Fruit fly (Drosophila melanogaster): ENCODE results near the gene AOX4.

The AOX4 gene

DNA sequence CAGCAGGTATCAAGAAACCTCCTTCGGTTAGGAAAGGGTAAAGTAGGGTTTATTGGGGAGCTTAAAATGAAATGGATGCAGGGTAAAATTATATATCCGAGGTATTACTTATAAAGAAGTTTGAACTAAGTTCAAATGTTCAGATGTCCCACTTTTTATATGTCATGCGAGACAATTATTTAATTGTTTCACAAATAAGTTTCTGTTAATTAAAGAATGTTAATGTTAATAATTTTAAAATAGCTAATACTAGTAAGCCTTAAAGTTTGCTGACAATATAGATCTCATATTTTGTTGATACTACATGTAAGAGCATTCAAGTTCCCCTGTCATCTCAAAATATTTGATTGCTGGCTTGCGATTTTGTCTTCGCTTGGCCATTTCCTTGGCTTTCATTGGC lies 2.1 kb upstream of the AOX4 start:
- no peak for TF ChIP-seq CG17801 (GFP tag; optimal IDR thresholded peaks at IDR 0.05; ENCODE audit: partially characterized antibody)

DNA sequence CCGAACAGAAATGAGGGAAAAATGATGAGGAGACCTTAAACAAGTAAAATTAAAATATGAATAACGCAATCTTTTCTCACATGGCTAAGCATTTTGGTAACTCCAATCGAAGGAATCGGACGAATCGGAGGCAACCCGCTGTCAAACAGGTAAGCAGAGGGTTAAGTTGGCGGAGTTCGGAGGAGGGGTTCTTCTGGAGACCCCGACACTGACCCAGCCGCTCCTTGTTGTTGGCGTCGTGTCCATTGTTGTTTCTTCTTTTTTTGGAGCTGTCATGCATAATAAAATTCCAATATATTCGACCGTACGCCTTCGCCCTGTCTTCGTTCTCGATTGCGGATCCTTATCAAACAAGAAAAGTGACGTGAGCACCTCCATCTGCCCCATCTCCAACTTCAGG lies 933 bp upstream of the AOX4 start:
- no peak for TF ChIP-seq CG17801 (GFP tag; optimal IDR thresholded peaks at IDR 0.05; ENCODE audit: partially characterized antibody)

DNA sequence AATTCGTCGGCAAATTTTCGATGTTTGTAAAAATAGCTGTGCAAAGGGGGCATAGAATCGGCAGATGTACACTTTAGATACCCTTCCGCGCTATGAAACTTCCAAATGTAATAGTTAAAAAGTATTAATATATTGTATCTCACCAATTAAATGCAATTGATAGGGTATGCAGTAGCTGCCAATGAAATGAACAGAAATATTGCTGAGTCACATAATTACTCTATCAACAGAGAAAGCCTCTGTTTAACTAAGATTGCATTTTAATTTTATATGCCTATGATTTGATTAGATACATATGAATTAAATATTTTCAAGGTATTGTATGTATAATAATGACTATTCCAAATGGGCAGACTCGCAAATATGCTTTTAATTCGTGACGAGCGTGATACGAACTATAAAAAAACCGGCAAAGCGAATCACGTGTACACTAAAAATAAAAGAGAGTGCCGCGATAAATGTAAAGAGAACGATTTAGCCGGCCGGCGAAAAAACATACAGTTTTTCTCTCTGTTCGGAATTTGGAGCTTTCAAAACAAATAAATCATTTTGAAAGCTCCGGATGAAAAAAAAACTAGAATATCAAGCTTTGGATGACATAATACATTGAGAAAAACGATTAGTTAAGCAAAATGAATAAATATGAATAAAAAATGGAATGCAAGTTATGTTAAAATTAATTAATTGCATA lies 4.7 kb downstream of the AOX4 start, which contains the start of gene AOX3:
Gene AOX3 (minus strand): TSS at position 362 of the 691 bp plus-strand sequence.
- TF ChIP-seq CG17801 (GFP tag; optimal IDR thresholded peaks at IDR 0.05; ENCODE audit: partially characterized antibody) = peak; percentile 70

DNA sequence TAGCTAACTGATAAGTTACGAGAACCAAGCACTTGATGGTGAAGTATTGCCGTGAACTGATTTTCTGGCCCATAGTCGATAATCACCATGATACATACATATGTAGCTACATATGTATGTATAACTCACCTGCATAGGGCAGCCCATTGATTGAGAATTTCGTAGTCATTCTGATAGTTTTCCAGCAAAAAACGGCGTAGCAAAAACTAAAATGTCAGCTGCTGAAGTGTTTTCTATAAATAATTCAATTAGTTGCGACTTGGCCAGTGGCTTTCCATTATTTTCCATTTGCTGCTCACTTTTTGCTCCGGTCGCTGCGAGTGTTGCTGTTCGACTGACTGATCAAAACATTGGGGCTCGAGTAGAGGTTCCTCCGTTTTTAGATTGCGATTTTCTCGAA lies 5.4 kb downstream of the AOX4 start:
- TF ChIP-seq CG17801 (GFP tag; optimal IDR thresholded peaks at IDR 0.05; ENCODE audit: partially characterized antibody) = no peak

DNA sequence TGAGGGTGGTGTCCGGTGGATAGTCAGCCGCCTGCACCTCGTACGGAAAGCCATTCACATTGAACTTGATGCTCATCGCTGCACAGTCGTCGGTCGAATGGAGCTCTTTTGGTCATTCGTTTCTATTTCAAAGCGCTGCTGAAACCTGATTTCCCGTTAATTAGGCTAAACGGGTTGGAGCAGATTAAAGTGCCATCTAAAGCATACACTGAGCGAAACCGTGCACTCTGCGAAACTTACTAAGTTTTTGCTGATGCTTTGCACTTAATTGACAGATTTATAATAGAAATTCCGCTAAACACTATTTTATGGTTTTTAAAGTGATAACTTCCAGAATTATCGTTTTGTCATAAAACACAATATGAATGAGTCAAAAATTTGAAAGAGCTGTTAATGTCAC lies 10.3 kb downstream of the AOX4 start, which contains the start of gene AOX2:
Gene AOX2 (minus strand): TSS at position 101 of the 400 bp plus-strand sequence.
- no peak for TF ChIP-seq CG17801 (GFP tag; optimal IDR thresholded peaks at IDR 0.05; ENCODE audit: partially characterized antibody)

DNA sequence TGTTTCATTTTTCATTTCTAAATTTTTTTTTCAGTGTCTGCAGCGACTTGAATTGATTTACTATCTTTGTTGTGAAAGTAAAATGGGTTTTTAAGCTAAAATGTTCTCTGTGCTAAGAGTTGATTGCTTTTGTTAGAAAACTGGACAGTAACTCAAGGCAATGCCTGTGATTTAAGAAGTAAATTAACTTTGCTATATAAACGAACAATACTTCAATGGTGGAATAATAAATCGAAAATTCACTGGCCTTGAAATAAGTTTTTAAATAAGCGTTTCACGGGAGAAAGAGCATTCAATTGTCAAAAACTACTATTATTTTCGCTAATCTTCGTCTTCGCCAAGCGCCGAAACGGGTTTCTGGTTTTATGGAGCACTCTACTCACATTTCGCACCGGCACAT lies 11.7 kb downstream of the AOX4 start:
- no peak for TF ChIP-seq CG17801 (GFP tag; optimal IDR thresholded peaks at IDR 0.05; ENCODE audit: partially characterized antibody)

DNA sequence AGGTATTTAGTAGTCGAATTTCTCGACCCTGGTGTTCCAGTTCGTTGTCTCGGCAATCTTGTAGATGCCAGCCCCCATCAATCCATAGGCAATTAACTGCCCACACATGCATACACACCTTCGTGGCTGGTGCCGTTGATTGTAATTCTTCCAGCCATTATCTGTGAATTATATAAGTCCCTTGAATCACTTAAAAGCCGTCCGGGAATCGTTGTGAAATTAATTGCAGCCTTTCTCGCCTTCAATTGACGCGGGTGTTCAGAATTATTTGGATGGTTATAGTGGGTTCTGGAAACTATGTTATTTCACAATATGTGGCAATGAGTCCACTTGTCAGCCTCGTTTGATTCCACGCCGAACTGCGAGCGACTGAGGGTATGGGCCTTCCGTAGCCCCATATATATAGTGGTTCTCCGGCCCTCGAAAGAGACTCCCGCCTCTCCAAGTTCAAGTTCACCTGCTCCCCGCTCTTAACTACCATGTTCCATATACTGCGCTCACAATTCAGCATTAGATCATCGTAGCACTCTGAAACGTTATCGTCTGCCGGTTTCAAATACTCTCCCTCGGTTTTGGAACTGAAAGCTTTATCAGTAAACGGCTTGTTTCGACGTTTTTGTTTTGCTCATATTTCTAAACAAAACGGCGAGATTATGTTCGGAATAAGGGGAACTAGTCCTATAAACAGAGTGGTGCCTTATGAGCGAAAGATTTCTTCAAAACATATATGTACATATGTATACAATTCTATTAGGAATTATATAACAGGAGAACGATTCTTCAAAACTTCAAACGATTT lies 15.5 kb downstream of the AOX4 start, which contains the start of gene AOX1:
Gene AOX1 (minus strand): TSS at position 375 of the 799 bp plus-strand sequence.
- no peak for TF ChIP-seq CG17801 (GFP tag; optimal IDR thresholded peaks at IDR 0.05; ENCODE audit: partially characterized antibody)

DNA sequence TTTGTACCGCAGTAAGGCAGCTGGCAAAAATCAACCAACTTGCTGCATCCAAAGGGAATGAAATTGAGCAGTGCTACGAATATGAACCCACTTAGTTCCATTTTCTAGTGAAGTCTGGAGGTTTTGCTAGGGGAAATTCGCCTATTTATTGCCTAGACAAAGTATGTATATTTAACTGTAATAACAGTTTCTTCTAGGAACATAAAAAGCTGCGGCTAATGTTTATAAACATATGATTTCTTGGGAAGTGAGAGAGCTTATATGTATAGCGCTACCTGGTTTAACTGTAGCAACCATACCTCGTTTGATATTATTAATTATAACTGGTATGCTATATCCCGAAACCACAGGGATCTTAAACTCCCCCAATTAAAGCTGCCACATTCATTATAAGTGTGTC lies 21.3 kb downstream of the AOX4 start, which contains the start of gene CG31296:
Gene CG31296 (minus strand): TSS at position 101 of the 400 bp plus-strand sequence.
- TF ChIP-seq CG17801 (GFP tag; optimal IDR thresholded peaks at IDR 0.05; ENCODE audit: partially characterized antibody) = no peak

DNA sequence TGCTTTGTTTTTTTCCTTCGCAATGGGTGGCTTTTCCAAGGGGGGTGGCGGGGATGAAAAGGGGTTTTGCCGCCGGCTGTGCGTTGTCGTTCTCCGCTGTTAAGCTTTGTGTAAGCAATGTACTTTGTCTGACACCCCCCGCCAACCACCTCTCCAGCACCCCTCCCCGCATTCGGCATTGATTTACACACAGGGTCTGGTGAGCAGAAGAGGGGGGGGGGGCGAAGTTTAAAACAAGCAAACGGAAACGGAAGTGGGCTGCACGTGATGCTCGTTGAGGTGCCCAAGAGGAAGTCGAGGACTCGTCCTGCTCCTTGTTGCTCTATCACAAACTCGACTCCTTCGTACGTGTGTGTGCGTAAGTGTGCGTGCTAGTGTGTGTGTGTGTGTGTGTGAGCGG lies 35.5 kb downstream of the AOX4 start:
- TF ChIP-seq CG17801 (GFP tag; optimal IDR thresholded peaks at IDR 0.05; ENCODE audit: partially characterized antibody) = no peak

DNA sequence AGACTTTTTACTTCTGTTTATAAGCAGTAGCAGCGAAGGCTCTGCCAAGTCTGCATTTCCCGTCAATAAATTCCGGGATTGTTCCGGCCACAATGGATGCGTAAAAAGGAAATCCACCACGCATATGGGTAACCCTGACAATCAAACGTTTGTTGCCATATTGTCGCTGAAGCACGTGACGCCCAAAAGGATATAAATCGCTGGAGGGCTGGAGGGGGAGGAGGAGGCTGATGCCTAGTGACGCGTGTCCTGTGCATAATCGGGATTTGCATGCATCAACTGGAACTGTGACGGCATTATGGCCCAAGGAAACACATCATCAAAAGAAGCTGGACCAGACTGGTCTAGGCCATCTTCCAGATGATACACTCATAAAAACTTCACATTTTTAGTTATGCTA lies 39.4 kb downstream of the AOX4 start:
- TF ChIP-seq CG17801 (GFP tag; optimal IDR thresholded peaks at IDR 0.05; ENCODE audit: partially characterized antibody) = no peak

DNA sequence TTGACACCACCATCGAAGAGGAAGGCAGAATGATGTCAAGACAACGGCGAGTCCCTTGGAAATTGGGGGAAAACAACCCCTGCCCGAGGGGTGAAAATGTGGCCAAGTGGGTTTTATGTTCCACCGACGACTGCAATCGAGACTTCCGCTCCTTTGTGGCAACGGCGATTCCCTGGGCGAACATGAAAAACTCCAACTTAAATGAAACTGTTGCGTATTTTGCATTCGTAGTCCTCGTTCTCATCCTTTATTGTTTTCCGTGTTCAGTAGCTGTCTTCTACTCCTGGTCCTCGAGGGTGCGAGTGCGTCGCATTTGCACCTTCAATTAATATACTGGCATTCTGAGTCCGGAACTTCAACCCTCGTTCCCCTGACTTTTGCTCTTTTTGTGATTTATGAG lies 40.4 kb downstream of the AOX4 start:
- TF ChIP-seq CG17801 (GFP tag; optimal IDR thresholded peaks at IDR 0.05; ENCODE audit: partially characterized antibody) = no peak

DNA sequence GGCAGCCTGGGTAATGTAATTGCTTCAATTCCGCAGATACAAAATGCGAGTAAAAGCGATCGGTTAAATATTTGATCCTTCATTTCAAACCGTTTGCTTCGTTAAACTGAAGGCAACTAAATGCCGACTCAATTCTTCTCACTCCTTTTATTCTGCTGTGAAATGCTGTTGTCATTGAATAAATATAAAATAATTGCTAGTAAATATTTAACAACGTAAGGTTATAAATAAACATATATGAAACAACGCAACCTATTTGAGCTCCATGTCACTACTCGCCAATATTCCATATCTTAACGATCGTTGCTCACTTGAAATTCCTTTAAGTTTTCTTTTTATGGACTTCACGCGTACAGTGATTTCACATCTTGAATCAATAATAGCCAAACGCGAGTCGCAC lies 42.8 kb downstream of the AOX4 start, which contains the start of gene CG44013:
Gene CG44013 (minus strand): TSS at position 101 of the 400 bp plus-strand sequence.
- no peak for TF ChIP-seq CG17801 (GFP tag; optimal IDR thresholded peaks at IDR 0.05; ENCODE audit: partially characterized antibody)

DNA sequence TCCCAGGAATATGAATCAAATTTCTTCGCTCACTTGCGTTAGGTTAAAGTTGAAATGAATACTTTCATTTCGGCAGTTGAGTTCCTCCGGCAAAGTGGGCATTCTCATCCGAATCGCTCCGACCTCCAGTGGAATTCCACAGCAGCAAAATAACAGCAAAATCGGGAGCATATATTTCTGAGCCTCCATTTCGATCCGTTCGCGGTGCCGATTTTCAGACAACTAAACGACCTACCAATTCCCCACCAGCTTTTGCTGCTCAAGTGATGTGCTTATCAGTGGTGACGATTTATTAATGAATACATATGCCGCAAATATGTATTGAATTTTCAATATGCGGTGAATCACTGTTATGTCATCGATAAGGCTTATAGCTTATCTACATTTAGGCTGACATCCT lies 44.0 kb downstream of the AOX4 start, which contains the start of gene CG44014:
Gene CG44014 (minus strand): TSS at position 256 of the 400 bp plus-strand sequence.
- TF ChIP-seq CG17801 (GFP tag; optimal IDR thresholded peaks at IDR 0.05; ENCODE audit: partially characterized antibody) = no peak

DNA sequence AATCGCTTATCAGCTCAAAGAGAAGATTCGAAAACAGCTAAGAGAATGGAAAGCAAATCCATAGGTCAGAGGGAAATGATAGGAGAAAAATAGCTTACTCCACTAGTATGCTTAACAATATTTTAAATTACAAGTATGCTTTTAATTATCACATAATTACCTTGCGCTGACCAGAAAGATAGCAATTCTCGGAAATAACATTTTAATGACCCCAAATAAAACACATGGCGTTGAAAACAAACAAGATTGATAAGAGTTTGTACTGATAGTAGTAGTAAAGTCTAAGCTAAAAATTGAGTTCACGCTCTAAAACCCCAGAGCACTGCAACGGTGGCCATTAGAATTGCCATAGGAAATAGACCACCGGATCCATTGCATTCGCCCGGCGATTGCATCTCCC lies 44.9 kb downstream of the AOX4 start:
- no peak for TF ChIP-seq CG17801 (GFP tag; optimal IDR thresholded peaks at IDR 0.05; ENCODE audit: partially characterized antibody)

Measured in ovary, adult (tissue).